Fruit fly (Drosophila melanogaster) whole organism, prepupa: Measurements from ENCODE around the gene CG14427.

Source experiments
- CG10669 ChIP-seq: fragments of 200-800 bp; sonication (Bioruptor generic); optimal IDR thresholded peaks from 3 replicates; lab custom pipeline; 2018; ENCODE audit warnings: missing biosample characterization, mild to moderate bottlenecking, missing genetic modification characterization, moderate library complexity
- CG3032 ChIP-seq: fragments of 200-800 bp; optimal IDR thresholded peaks from 2 replicates; lab custom pipeline; 2019; ENCODE audit warnings: missing biosample characterization, mild to moderate bottlenecking, missing genetic modification characterization, moderate library complexity
- CG8319 ChIP-seq: fragments of 200-800 bp; sonication (Bioruptor generic); optimal IDR thresholded peaks from 3 replicates; lab custom pipeline; 2016; ENCODE audit warnings: missing biosample characterization, missing genetic modification characterization
- Hr39 ChIP-seq: fragments of 200-800 bp; sonication (Bioruptor generic); optimal IDR thresholded peaks from 2 replicates; lab custom pipeline; 2016; ENCODE audit warnings: missing biosample characterization, missing genetic modification characterization
- Lpt ChIP-seq: fragments of 200-800 bp; sonication (Bioruptor generic); optimal IDR thresholded peaks from 3 replicates; lab custom pipeline; 2016; ENCODE audit warnings: missing biosample characterization, missing genetic modification characterization
- Sox102F ChIP-seq: fragments of 200-800 bp; sonication (Bioruptor generic); optimal IDR thresholded peaks from 2 replicates; lab custom pipeline; 2016; ENCODE audit warnings: missing biosample characterization, mild to moderate bottlenecking, missing genetic modification characterization

DNA sequence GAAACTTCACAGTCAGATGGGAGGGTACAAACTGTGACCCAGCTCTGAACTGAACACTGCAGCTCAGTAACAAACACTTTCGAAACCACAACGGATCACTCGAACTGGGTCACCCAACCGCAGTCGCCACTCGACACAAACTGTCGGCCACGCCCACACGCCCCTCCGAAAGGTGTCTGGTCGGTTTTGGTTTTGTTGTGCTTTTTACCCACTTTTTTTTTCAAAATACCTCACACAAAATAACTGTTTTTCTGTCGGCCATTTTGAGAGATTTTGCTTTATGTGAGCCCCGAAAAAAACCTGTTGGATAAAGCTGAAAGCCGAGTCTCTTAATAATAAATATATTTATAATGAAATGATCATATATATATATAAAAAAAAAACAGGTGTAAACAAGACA lies 49.1 kb upstream of the CG14427 start, which contains the start of gene ogre:
- TF ChIP-seq Sox102F (no peak), CG3032 (tag; lab: Kevin White, UChicago) (no peak), CG8319 (GFP tag; lab: Kevin White, UChicago) (no peak), CG10669 (GFP tag; lab: Kevin White, UChicago) (no peak), Hr39 (GFP tag; lab: Kevin White, UChicago) (no peak), Lpt (GFP tag; lab: Kevin White, UChicago) (no peak)
